Fruit fly (Drosophila melanogaster) whole organism, embryonic: ENCODE data around the gene endos.

Experiments
- CG12236 ChIP-seq: fragments of 200-800 bp; sonication (Bioruptor generic); optimal IDR thresholded peaks from 2 replicates; lab custom pipeline; 2016; ENCODE audit warnings: missing biosample characterization, missing genetic modification characterization
- CG2116 ChIP-seq: fragments of 200-800 bp; sonication (Bioruptor generic); optimal IDR thresholded peaks from 3 replicates; lab custom pipeline; 2018; ENCODE audit warnings: missing biosample characterization, mild to moderate bottlenecking, missing genetic modification characterization
- CG30020 ChIP-seq: fragments of 200-800 bp; optimal IDR thresholded peaks from 2 replicates; lab custom pipeline; 2019; ENCODE audit warnings: missing biosample characterization, mild to moderate bottlenecking, missing genetic modification characterization, moderate library complexity
- CG3726 ChIP-seq: fragments of 200-800 bp; sonication (Bioruptor generic); IDR thresholded peaks from 3 replicates; pipeline ENCODE4, ENCODE4 v1.3.6; 2022; ENCODE audit warnings: missing biosample characterization, missing genetic modification characterization
- Doc3 ChIP-seq: fragments of 200-800 bp; sonication (Bioruptor generic); IDR thresholded peaks from 3 replicates; pipeline ENCODE4 v1.3.6; 2022; ENCODE audit warnings: missing biosample characterization, missing genetic modification characterization; ENCODE audit not compliant: partially characterized antibody
- ftz-f1 ChIP-seq: fragments of 200-800 bp; sonication (Bioruptor generic); optimal IDR thresholded peaks from 2 replicates; lab custom pipeline; 2016; ENCODE audit warnings: missing biosample characterization, missing genetic modification characterization
- sna ChIP-seq: fragments of 200-800 bp; sonication (Bioruptor generic); IDR thresholded peaks from 2 replicates; pipeline ENCODE4 v1.3.6; 2022; ENCODE audit warnings: missing biosample characterization, missing genetic modification characterization; ENCODE audit not compliant: partially characterized antibody

DNA sequence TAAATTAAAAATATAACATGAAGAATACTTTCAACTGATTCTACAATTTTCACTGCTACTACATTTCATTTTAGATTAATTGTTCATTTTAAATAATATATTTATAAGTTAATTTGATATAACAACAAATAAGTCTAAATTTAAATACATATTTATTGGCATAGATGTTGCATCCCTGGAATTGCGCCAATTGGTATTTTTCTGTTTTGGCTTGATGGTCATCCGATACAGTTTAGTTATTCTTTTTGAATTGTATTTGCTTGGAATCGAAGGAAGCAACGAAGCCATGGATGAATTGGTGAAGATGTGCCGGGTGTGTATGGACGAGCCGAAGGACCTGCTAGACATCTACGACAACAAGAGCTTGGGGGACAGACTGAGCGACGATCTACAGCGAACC lies 34.5 kb downstream of the endos start, which contains the start of gene CG17361:
- no peak for TF ChIP-seq CG30020 (tag; lab: Kevin White, UChicago)
- TF ChIP-seq CG3726, result no peak
- TF ChIP-seq ftz-f1, result no peak
- TF ChIP-seq CG2116 (GFP tag; lab: Kevin White, UChicago), result no peak
- no peak for TF ChIP-seq Doc3
- TF ChIP-seq CG12236 (GFP tag; lab: Kevin White, UChicago), result no peak
- no peak for TF ChIP-seq sna (GFP tag; lab: Robert Waterston, UW)
